Worm (Caenorhabditis elegans) whole organism, early embryonic: ENCODE results near the gene C17B7.9.

Source experiments
- ama-1 ChIP-seq: fragments of 150-350 bp; optimal IDR thresholded peaks from 2 replicates; lab custom pipeline; 2014
- ceh-36 ChIP-seq: sonication (generic microtip); optimal IDR thresholded peaks from 2 replicates; lab custom pipeline; 2016; ENCODE audit warnings: missing genetic modification characterization, inconsistent platforms, missing compliant biosample characterization

DNA sequence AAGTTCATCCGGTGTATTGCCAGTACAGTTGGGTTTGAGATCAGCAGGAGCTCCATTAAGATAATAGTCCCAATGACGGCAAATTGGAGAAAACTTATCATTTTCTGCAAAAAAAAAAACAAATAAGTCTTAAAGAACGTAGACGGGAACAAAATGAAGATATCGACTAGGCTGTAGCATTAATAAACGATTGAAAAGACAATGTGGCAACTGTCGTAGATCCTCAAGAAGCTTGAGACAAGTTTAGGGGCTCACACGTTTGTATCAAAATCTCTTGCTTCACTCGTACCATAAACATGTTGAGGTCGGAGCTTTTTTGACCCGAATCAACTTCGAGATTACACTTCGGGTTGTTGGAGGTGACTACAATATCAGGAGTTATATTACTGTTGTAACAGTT is 11.9 kb downstream of the C17B7.9 start, which contains the start of gene F35F10.14:
- TF ChIP-seq ama-1 (lab: Kevin White, UChicago), result no peak
- TF ChIP-seq ceh-36 (tag; lab: Kevin White, UChicago), result no peak
